Fruit fly (Drosophila melanogaster) whole organism, wandering third instar larva: Measurements from ENCODE around the gene CG3088.

ENCODE experiments used
- Abd-B ChIP-seq: fragments of >200 bp; optimal IDR thresholded peaks from 2 replicates; lab custom pipeline; 2017; ENCODE audit warnings: missing biosample characterization, missing genetic modification characterization
- CG32264 ChIP-seq: fragments of 200-800 bp; sonication (Bioruptor generic); optimal IDR thresholded peaks from 2 replicates; lab custom pipeline; 2016; ENCODE audit warnings: missing biosample characterization, missing genetic modification characterization
- CG9705 ChIP-seq: fragments of 200-800 bp; sonication (Bioruptor generic); optimal IDR thresholded peaks from 2 replicates; lab custom pipeline; 2018; ENCODE audit warnings: missing biosample characterization, mild to moderate bottlenecking, missing genetic modification characterization
- CrebA ChIP-seq: fragments of 200-800 bp; sonication (Bioruptor generic); optimal IDR thresholded peaks from 2 replicates; lab custom pipeline; 2016; ENCODE audit warnings: missing biosample characterization, mild to moderate bottlenecking, missing genetic modification characterization, borderline replicate concordance
- Dif ChIP-seq: fragments of 200-275, 200-300 bp; sonication (Bioruptor generic); optimal IDR thresholded peaks from 2 replicates; lab custom pipeline; 2018; ENCODE audit warnings: missing biosample characterization, missing genetic modification characterization; ENCODE audit not compliant: partially characterized antibody
- GATAd ChIP-seq: sonication (Bioruptor generic); optimal IDR thresholded peaks from 2 replicates; lab custom pipeline; 2016; ENCODE audit warnings: missing biosample characterization, missing genetic modification characterization
- HLH106 ChIP-seq: fragments of 200-800 bp; optimal IDR thresholded peaks from 3 replicates; lab custom pipeline; 2019; ENCODE audit warnings: missing biosample characterization, mild to moderate bottlenecking, missing genetic modification characterization, moderate library complexity
- Hr78 ChIP-seq: fragments of >200 bp; optimal IDR thresholded peaks from 2 replicates; lab custom pipeline; 2017; ENCODE audit warnings: missing biosample characterization, missing genetic modification characterization
- Jra ChIP-seq: sonication (Bioruptor generic); optimal IDR thresholded peaks from 2 replicates; lab custom pipeline; 2016; ENCODE audit warnings: missing biosample characterization, missing genetic modification characterization
- Mio ChIP-seq: sonication (Bioruptor generic); optimal IDR thresholded peaks from 2 replicates; lab custom pipeline; 2016; ENCODE audit warnings: missing biosample characterization, missing genetic modification characterization
- Myc ChIP-seq: fragments of >200 bp; optimal IDR thresholded peaks from 2 replicates; lab custom pipeline; 2017
- OdsH ChIP-seq: fragments of 200-800 bp; sonication (Bioruptor generic); optimal IDR thresholded peaks from 2 replicates; lab custom pipeline; 2016; ENCODE audit warnings: missing biosample characterization, mild to moderate bottlenecking, missing genetic modification characterization
- Rel ChIP-seq, 2 experiments: fragments of 200-800 bp; sonication (Bioruptor generic) in 1 of 2; optimal IDR thresholded peaks; 2 replicates in 1 of 2; 3 replicates in 1 of 2; lab custom pipeline; 2016 to 2019; ENCODE audit warnings: mild to moderate bottlenecking in 2 of 2, missing biosample characterization in 2 of 2, missing genetic modification characterization in 2 of 2, moderate library complexity in 1 of 2
- Sp1 ChIP-seq: fragments of 200-800 bp; sonication (Bioruptor generic); optimal IDR thresholded peaks from 3 replicates; lab custom pipeline; 2019; ENCODE audit warnings: missing biosample characterization, mild to moderate bottlenecking, missing genetic modification characterization, moderate library complexity
- Vsx2 ChIP-seq: fragments of 200-300, 225-300 bp; sonication (Bioruptor generic); optimal IDR thresholded peaks from 2 replicates; lab custom pipeline; 2018; ENCODE audit warnings: missing biosample characterization, missing genetic modification characterization; ENCODE audit not compliant: partially characterized antibody
- brk ChIP-seq: fragments of 200-800 bp; sonication (Bioruptor generic); optimal IDR thresholded peaks from 2 replicates; lab custom pipeline; 2016; ENCODE audit warnings: missing biosample characterization, mild to moderate bottlenecking, missing genetic modification characterization
- dmrt93B ChIP-seq: fragments of 200-800 bp; sonication (Bioruptor generic); optimal IDR thresholded peaks from 2 replicates; lab custom pipeline; 2018; ENCODE audit warnings: missing biosample characterization, mild to moderate bottlenecking, missing genetic modification characterization
- ey ChIP-seq: fragments of 200-800 bp; sonication (Bioruptor generic); optimal IDR thresholded peaks from 2 replicates; lab custom pipeline; 2016; ENCODE audit warnings: missing biosample characterization, missing genetic modification characterization
- foxo ChIP-seq, 2 experiments: fragments of 200-800 bp; sonication (Bioruptor generic); optimal IDR thresholded peaks; 2 replicates in 1 of 2; 3 replicates in 1 of 2; lab custom pipeline; 2016 to 2017; ENCODE audit warnings: missing biosample characterization in 2 of 2, missing genetic modification characterization in 2 of 2
- fru ChIP-seq: fragments of 200-800 bp; sonication (Bioruptor generic); optimal IDR thresholded peaks from 3 replicates; lab custom pipeline; 2016; ENCODE audit warnings: missing biosample characterization, mild to moderate bottlenecking, missing genetic modification characterization
- jim ChIP-seq: fragments of 175-275, 200-325 bp; sonication (Bioruptor generic); optimal IDR thresholded peaks from 2 replicates; lab custom pipeline; 2016; ENCODE audit warnings: missing biosample characterization, mild to moderate bottlenecking, missing genetic modification characterization
- lola ChIP-seq: fragments of >200 bp; optimal IDR thresholded peaks from 2 replicates; lab custom pipeline; 2017; ENCODE audit warnings: missing biosample characterization, missing genetic modification characterization
- pan ChIP-seq: fragments of >200 bp; optimal IDR thresholded peaks from 2 replicates; lab custom pipeline; 2017
- rgr ChIP-seq: fragments of 200-800 bp; sonication (Bioruptor generic); optimal IDR thresholded peaks from 3 replicates; lab custom pipeline; 2016; ENCODE audit warnings: missing biosample characterization, mild to moderate bottlenecking, missing genetic modification characterization
- sage ChIP-seq: fragments of 200-800 bp; sonication (Bioruptor generic); optimal IDR thresholded peaks from 2 replicates; lab custom pipeline; 2016; ENCODE audit warnings: missing biosample characterization, mild to moderate bottlenecking, missing genetic modification characterization
- sv ChIP-seq: fragments of 200-800 bp; sonication (Bioruptor generic); optimal IDR thresholded peaks from 3 replicates; lab custom pipeline; 2016; ENCODE audit warnings: missing biosample characterization, missing genetic modification characterization
- tai ChIP-seq: sonication (Bioruptor generic); optimal IDR thresholded peaks from 2 replicates; lab custom pipeline; 2016; ENCODE audit warnings: missing biosample characterization, missing genetic modification characterization
- usp ChIP-seq: fragments of >200 bp; optimal IDR thresholded peaks from 2 replicates; lab custom pipeline; 2017; ENCODE audit warnings: missing biosample characterization, missing genetic modification characterization
- woc ChIP-seq: sonication (Bioruptor generic); optimal IDR thresholded peaks from 2 replicates; lab custom pipeline; 2016; ENCODE audit warnings: missing biosample characterization, mild to moderate bottlenecking, missing genetic modification characterization

CG3088 gene

dm6 chr3L:9613960-9614588, 12.9 kb upstream of the CG3088 start:
- TF ChIP-seq CrebA (GFP tag; lab: Kevin White, UChicago): no peak
- TF ChIP-seq Mio: no peak
- peak; percentile 11 for TF ChIP-seq Myc (lab: Kevin White, UChicago)
- TF ChIP-seq HLH106: peak; percentile 31
- no peak for TF ChIP-seq Sp1 (GFP tag; lab: Kevin White, UChicago)
- TF ChIP-seq pan: no peak
- peak; percentile 1 for TF ChIP-seq CG9705 (GFP tag; lab: Kevin White, UChicago)
- peak in 1 of 2 experiments; percentile 35 for TF ChIP-seq foxo (GFP tag; optimal IDR thresholded peaks at IDR 0.05; lab: Kevin White, UChicago)
- TF ChIP-seq dmrt93B (GFP tag; lab: Kevin White, UChicago): peak; percentile 9
- TF ChIP-seq fru (GFP tag; lab: Kevin White, UChicago): peak; percentile 46
- TF ChIP-seq, all 38 proteins: peak for 6

- TF ChIP-seq Jra (GFP tag; lab: Kevin White, UChicago): no peak
- no peak for TF ChIP-seq CG9705 (GFP tag; lab: Kevin White, UChicago)
- no peak for TF ChIP-seq woc (GFP tag; lab: Kevin White, UChicago)
- no peak for TF ChIP-seq rgr (GFP tag; lab: Kevin White, UChicago)
- no peak for TF ChIP-seq fru (GFP tag; lab: Kevin White, UChicago)
- TF ChIP-seq GATAd (GFP tag; lab: Kevin White, UChicago): no peak
These were observed 2.4 kb downstream of the CG3088 start, which contains the start of gene CG3222 for dm6 chr3L:9598688-9599087. CG3222 (plus strand) TSS chr3L:9598988.

- TF ChIP-seq CG32264 (GFP tag; lab: Kevin White, UChicago): no peak
- TF ChIP-seq sv: no peak
- TF ChIP-seq jim: no peak
- no peak for TF ChIP-seq HLH106
- TF ChIP-seq sage (GFP tag; lab: Kevin White, UChicago): no peak
- no peak for TF ChIP-seq Mio
- TF ChIP-seq Jra (GFP tag; lab: Kevin White, UChicago): no peak
- TF ChIP-seq dmrt93B (GFP tag; lab: Kevin White, UChicago): no peak
- TF ChIP-seq Dif (GFP tag; lab: Kevin White, UChicago): no peak
- no peak for TF ChIP-seq rgr (GFP tag; lab: Kevin White, UChicago)
- TF ChIP-seq Rel (GFP tag; optimal IDR thresholded peaks at IDR 0.05; lab: Kevin White, UChicago): no peak
- TF ChIP-seq Rel (tag; optimal IDR thresholded peaks at IDR 0.05; lab: Kevin White, UChicago): no peak
- no peak for TF ChIP-seq CG9705 (GFP tag; lab: Kevin White, UChicago)
- no peak for TF ChIP-seq lola (GFP tag; lab: Kevin White, UChicago)
- no peak for TF ChIP-seq OdsH (GFP tag; lab: Kevin White, UChicago)
- no peak for TF ChIP-seq Abd-B
- TF ChIP-seq CrebA (GFP tag; lab: Kevin White, UChicago): no peak
- TF ChIP-seq tai (GFP tag; lab: Kevin White, UChicago): no peak
These were observed 3.7 kb downstream of the CG3088 start, which contains the start of gene Tmc for dm6 chr3L:9597464-9597863. Tmc (plus strand) TSS chr3L:9597764.

- no peak for TF ChIP-seq CG32264 (GFP tag; lab: Kevin White, UChicago)
- TF ChIP-seq, all 38 proteins: peak for 0
These were observed 17.7 kb downstream of the CG3088 start for dm6 chr3L:9583388-9583787.

dm6 chr3L:9571629-9572028, 29.5 kb downstream of the CG3088 start:
- peak; percentile 21 for TF ChIP-seq Myc (lab: Kevin White, UChicago)
- TF ChIP-seq Hr78 (GFP tag; lab: Kevin White, UChicago): no peak
- TF ChIP-seq CrebA (GFP tag; lab: Kevin White, UChicago): no peak

dm6 chr3L:9569849-9570248, 31.3 kb downstream of the CG3088 start:
- TF ChIP-seq Vsx2 (GFP tag; lab: Kevin White, UChicago): no peak
- no peak for TF ChIP-seq ey
- no peak for TF ChIP-seq sv
- no peak for TF ChIP-seq usp
- no peak for TF ChIP-seq dmrt93B (GFP tag; lab: Kevin White, UChicago)
- no peak for TF ChIP-seq Jra (GFP tag; lab: Kevin White, UChicago)
- no peak for TF ChIP-seq tai (GFP tag; lab: Kevin White, UChicago)
- no peak for TF ChIP-seq Myc (lab: Kevin White, UChicago)
- no peak for TF ChIP-seq CG32264 (GFP tag; lab: Kevin White, UChicago)
- TF ChIP-seq jim: no peak
- TF ChIP-seq brk (GFP tag; lab: Kevin White, UChicago): no peak
- TF ChIP-seq sage (GFP tag; lab: Kevin White, UChicago): no peak
- no peak for TF ChIP-seq Dif (GFP tag; lab: Kevin White, UChicago)
- no peak for TF ChIP-seq CrebA (GFP tag; lab: Kevin White, UChicago)
